Fruit fly (Drosophila melanogaster): Measurements from ENCODE around the gene Pp4-19C.

dm6 chrX:20433345-20434332 lies 9.8 kb upstream of the Pp4-19C start, which contains the start of gene CG1695:
- TF ChIP-seq Sin3A (optimal IDR thresholded peaks at IDR 0.05) = no peak
- TF ChIP-seq insv (optimal IDR thresholded peaks at IDR 0.05) = no peak
- TF ChIP-seq psq (optimal IDR thresholded peaks at IDR 0.05) = no peak
- no peak for TF ChIP-seq ttk (optimal IDR thresholded peaks at IDR 0.05)
- TF ChIP-seq h (optimal IDR thresholded peaks at IDR 0.05) = no peak
